Worm (Caenorhabditis elegans) whole organism, late embryonic: Measurements from ENCODE around the gene Y37D8A.6.

ENCODE experiments used
- C08G9.2 ChIP-seq: sonication (generic microtip); optimal IDR thresholded peaks from 2 replicates; lab custom pipeline; 2016; ENCODE audit warnings: mild to moderate bottlenecking, missing genetic modification characterization, moderate library complexity, missing compliant biosample characterization
- F13H6.1 ChIP-seq: sonication (generic microtip); optimal IDR thresholded peaks from 2 replicates; lab custom pipeline; 2016; ENCODE audit warnings: missing genetic modification characterization, missing compliant biosample characterization
- K09A11.1 ChIP-seq: sonication (generic microtip); optimal IDR thresholded peaks from 2 replicates; lab custom pipeline; 2017; ENCODE audit warnings: antibody characterized with exemption, mild to moderate bottlenecking, missing genetic modification characterization, missing compliant biosample characterization; ENCODE audit not compliant: insufficient read depth
- T23F11.4 ChIP-seq: fragments of 200-800 bp; sonication (Bioruptor generic); optimal IDR thresholded peaks from 2 replicates; lab custom pipeline; 2018; ENCODE audit warnings: mild to moderate bottlenecking, missing genetic modification characterization, missing compliant biosample characterization
- ahr-1 ChIP-seq: sonication (generic microtip); optimal IDR thresholded peaks from 2 replicates; lab custom pipeline; 2016; ENCODE audit warnings: missing genetic modification characterization, missing compliant biosample characterization
- ceh-2 ChIP-seq: sonication (generic microtip); optimal IDR thresholded peaks from 2 replicates; lab custom pipeline; 2016; ENCODE audit warnings: missing genotype, missing genetic modification characterization, missing compliant biosample characterization
- ceh-30 ChIP-seq: fragments of 150-350 bp; optimal IDR thresholded peaks from 2 replicates; lab custom pipeline; 2014; ENCODE audit warnings: missing biosample characterization, missing genetic modification characterization
- ceh-31 ChIP-seq: sonication (generic microtip); optimal IDR thresholded peaks from 2 replicates; lab custom pipeline; 2016; ENCODE audit warnings: missing genetic modification characterization, missing compliant biosample characterization
- ceh-34 ChIP-seq: sonication (generic microtip); optimal IDR thresholded peaks from 2 replicates; lab custom pipeline; 2016; ENCODE audit warnings: mild to moderate bottlenecking, missing genetic modification characterization, missing compliant biosample characterization
- ceh-45 ChIP-seq: fragments of 200-800 bp; sonication (Bioruptor generic); IDR thresholded peaks from 2 replicates; pipeline ENCODE4 v1.3.6; 2022; ENCODE audit warnings: missing genetic modification reagents, missing genetic modification characterization, missing compliant biosample characterization
- ceh-48 ChIP-seq: sonication (generic microtip); optimal IDR thresholded peaks from 2 replicates; lab custom pipeline; 2016; ENCODE audit warnings: missing genetic modification characterization, inconsistent platforms, missing compliant biosample characterization
- ceh-6 ChIP-seq: fragments of 200-800 bp; sonication (Bioruptor generic); optimal IDR thresholded peaks from 2 replicates; lab custom pipeline; 2018; ENCODE audit warnings: mild to moderate bottlenecking, missing genetic modification characterization, missing compliant biosample characterization
- ceh-9 ChIP-seq: sonication (generic microtip); optimal IDR thresholded peaks from 2 replicates; lab custom pipeline; 2016; ENCODE audit warnings: mild to moderate bottlenecking, missing genetic modification characterization, inconsistent platforms, missing compliant biosample characterization
- che-1 ChIP-seq: sonication (generic microtip); optimal IDR thresholded peaks from 2 replicates; lab custom pipeline; 2016; ENCODE audit warnings: mild to moderate bottlenecking, missing genetic modification characterization, missing compliant biosample characterization
- elt-2 ChIP-seq: sonication (generic microtip); optimal IDR thresholded peaks from 2 replicates; lab custom pipeline; 2016; ENCODE audit warnings: missing genetic modification reagents, missing genetic modification characterization, missing compliant biosample characterization
- elt-4 ChIP-seq: sonication (generic microtip); optimal IDR thresholded peaks from 2 replicates; lab custom pipeline; 2016; ENCODE audit warnings: missing genetic modification characterization, missing compliant biosample characterization
- eyg-1 ChIP-seq: sonication (generic microtip); optimal IDR thresholded peaks from 2 replicates; lab custom pipeline; 2016; ENCODE audit warnings: missing genotype, missing genetic modification characterization, missing compliant biosample characterization
- fax-1 ChIP-seq: sonication (generic microtip); optimal IDR thresholded peaks from 2 replicates; lab custom pipeline; 2016; ENCODE audit warnings: missing genotype, missing genetic modification characterization, missing compliant biosample characterization
- fkh-6 ChIP-seq: sonication (generic microtip); optimal IDR thresholded peaks from 2 replicates; lab custom pipeline; 2016; ENCODE audit warnings: missing genetic modification characterization, missing compliant biosample characterization
- gmeb-2 ChIP-seq: sonication (generic microtip); optimal IDR thresholded peaks from 2 replicates; lab custom pipeline; 2016; ENCODE audit warnings: missing genetic modification characterization, inconsistent platforms, missing compliant biosample characterization
- hlh-15 ChIP-seq: sonication (generic microtip); optimal IDR thresholded peaks from 2 replicates; lab custom pipeline; 2016; ENCODE audit warnings: missing genetic modification characterization, missing compliant biosample characterization
- hlh-30 ChIP-seq: sonication (generic microtip); optimal IDR thresholded peaks from 2 replicates; lab custom pipeline; 2017; ENCODE audit warnings: antibody characterized with exemption, missing genetic modification characterization, missing compliant biosample characterization; ENCODE audit not compliant: insufficient read depth
- hlh-8 ChIP-seq: sonication (generic microtip); optimal IDR thresholded peaks from 2 replicates; lab custom pipeline; 2016; ENCODE audit warnings: missing genotype, missing genetic modification characterization, missing compliant biosample characterization
- lim-6 ChIP-seq: sonication (generic microtip); optimal IDR thresholded peaks from 2 replicates; lab custom pipeline; 2016; ENCODE audit warnings: missing genetic modification characterization, missing compliant biosample characterization
- madf-2 ChIP-seq: sonication (generic microtip); optimal IDR thresholded peaks from 2 replicates; lab custom pipeline; 2017; ENCODE audit warnings: missing genetic modification characterization, missing compliant biosample characterization
- mec-3 ChIP-seq: sonication (generic microtip); optimal IDR thresholded peaks from 2 replicates; lab custom pipeline; 2016; ENCODE audit warnings: borderline replicate concordance, missing genetic modification characterization, missing compliant biosample characterization
- nfya-1 ChIP-seq: sonication (generic microtip); optimal IDR thresholded peaks from 2 replicates; lab custom pipeline; 2017; ENCODE audit warnings: missing genetic modification characterization, mild to moderate bottlenecking, missing compliant biosample characterization, antibody characterized with exemption, moderate library complexity
- nhr-11 ChIP-seq: fragments of 150-350 bp; optimal IDR thresholded peaks from 2 replicates; lab custom pipeline; 2014; ENCODE audit warnings: missing biosample characterization, missing genetic modification characterization
- pax-1 ChIP-seq: fragments of 150-350 bp; optimal IDR thresholded peaks from 2 replicates; lab custom pipeline; 2014; ENCODE audit warnings: missing biosample characterization, missing genetic modification characterization
- pha-2 ChIP-seq: sonication (generic microtip); optimal IDR thresholded peaks from 2 replicates; lab custom pipeline; 2017; ENCODE audit warnings: mild to moderate bottlenecking, missing genetic modification characterization, missing compliant biosample characterization
- pha-4 ChIP-seq: fragments of 150-350 bp; optimal IDR thresholded peaks from 2 replicates; lab custom pipeline; 2018; ENCODE audit warnings: missing biosample characterization, missing genetic modification reagents, missing genetic modification characterization
- rnt-1 ChIP-seq: sonication (generic microtip); optimal IDR thresholded peaks from 2 replicates; lab custom pipeline; 2016; ENCODE audit warnings: missing genetic modification characterization, missing compliant biosample characterization
- sdc-2 ChIP-seq: sonication (generic microtip); optimal IDR thresholded peaks from 2 replicates; lab custom pipeline; 2016; ENCODE audit warnings: missing genotype, missing genetic modification characterization, missing compliant biosample characterization
- sox-4 ChIP-seq: sonication (generic microtip); optimal IDR thresholded peaks from 2 replicates; lab custom pipeline; 2017; ENCODE audit warnings: mild to moderate bottlenecking, missing genetic modification characterization, inconsistent platforms, missing compliant biosample characterization
- syd-9 ChIP-seq: sonication (generic microtip); optimal IDR thresholded peaks from 2 replicates; lab custom pipeline; 2016; ENCODE audit warnings: mild to moderate bottlenecking, missing genetic modification characterization, moderate library complexity, missing compliant biosample characterization
- tbx-2 ChIP-seq: sonication (generic microtip); optimal IDR thresholded peaks from 2 replicates; lab custom pipeline; 2016; ENCODE audit warnings: missing genetic modification characterization, missing compliant biosample characterization
- ttx-3 ChIP-seq: sonication (generic microtip); optimal IDR thresholded peaks from 2 replicates; lab custom pipeline; 2016; ENCODE audit warnings: missing genetic modification reagents, missing genetic modification characterization, missing compliant biosample characterization
- unc-86 ChIP-seq: sonication (generic microtip); optimal IDR thresholded peaks from 2 replicates; lab custom pipeline; 2016; ENCODE audit warnings: missing genetic modification characterization, missing compliant biosample characterization

The Y37D8A.6 gene

ce11 chrIII:12874606-12875066, 4.5 kb upstream of the Y37D8A.6 start, which contains the start of the genes mrg-1 and spcs-2 (continued):
- no peak for TF ChIP-seq hlh-15 (tag; lab: Kevin White, UChicago)
- TF ChIP-seq ceh-48, result peak; percentile 50
- peak; percentile 50 for TF ChIP-seq ceh-30
- peak; percentile 78 for TF ChIP-seq ceh-2
- peak; percentile 91 for TF ChIP-seq K09A11.1 (tag; lab: Kevin White, UChicago)
- TF ChIP-seq hlh-8 (tag; lab: Kevin White, UChicago), result peak; percentile 21
- TF ChIP-seq tbx-2 (tag; lab: Kevin White, UChicago), result peak; percentile 87
- TF ChIP-seq fax-1 (tag; lab: Kevin White, UChicago), result peak; percentile 80
- TF ChIP-seq sox-4 (tag; lab: Kevin White, UChicago), result peak; percentile 69
- TF ChIP-seq ceh-34, result peak; percentile 88
- TF ChIP-seq mec-3, result no peak
- peak; percentile 59 for TF ChIP-seq che-1 (tag; lab: Kevin White, UChicago)
- peak; percentile 62 for TF ChIP-seq gmeb-2
- peak; percentile 47 for TF ChIP-seq fkh-6 (tag; lab: Kevin White, UChicago)
- peak; percentile 86 for TF ChIP-seq unc-86 (tag; lab: Kevin White, UChicago)
- peak; percentile 55 for TF ChIP-seq eyg-1
- TF ChIP-seq nfya-1 (tag; lab: Kevin White, UChicago), result peak; percentile 88
- TF ChIP-seq T23F11.4 (GFP tag; lab: Kevin White, UChicago), result peak; percentile 8
- peak; percentile 10 for TF ChIP-seq pax-1 (tag; lab: Kevin White, UChicago)

ce11 chrIII:12864648-12865047, 5.4 kb downstream of the Y37D8A.6 start, which contains the start of gene Y37D8A.8:
Gene Y37D8A.8 (plus strand): TSS chrIII:12864948.
- TF ChIP-seq elt-4 (tag; lab: Kevin White, UChicago) (no peak), ceh-31 (tag; lab: Kevin White, UChicago) (no peak), ttx-3 (tag; lab: Kevin White, UChicago) (no peak), ceh-6 (GFP tag; lab: Kevin White, UChicago) (no peak), ceh-9 (tag; lab: Kevin White, UChicago) (no peak), ahr-1 (tag; lab: Kevin White, UChicago) (no peak), rnt-1 (no peak), K09A11.1 (tag; lab: Kevin White, UChicago) (no peak), hlh-30 (no peak), gmeb-2 (no peak), nhr-11 (tag; lab: Kevin White, UChicago) (no peak), elt-2 (tag; lab: Kevin White, UChicago) (no peak), pha-4 (tag; lab: Kevin White, UChicago) (no peak), tbx-2 (tag; lab: Kevin White, UChicago) (no peak), C08G9.2 (tag; lab: Kevin White, UChicago) (no peak), ceh-48 (no peak), hlh-15 (tag; lab: Kevin White, UChicago) (no peak), sdc-2 (tag; lab: Kevin White, UChicago) (no peak)

- no peak for TF ChIP-seq che-1 (tag; lab: Kevin White, UChicago)
- TF ChIP-seq syd-9 (tag; lab: Kevin White, UChicago), result no peak
- TF ChIP-seq ceh-2, result no peak
- no peak for TF ChIP-seq C08G9.2 (tag; lab: Kevin White, UChicago)
- TF ChIP-seq madf-2, result no peak
- no peak for TF ChIP-seq pha-2
- TF ChIP-seq fax-1 (tag; lab: Kevin White, UChicago), result no peak
- no peak for TF ChIP-seq lim-6 (tag; lab: Kevin White, UChicago)
- no peak for TF ChIP-seq ceh-45 (GFP tag; lab: Robert Waterston, UW)
- TF ChIP-seq mec-3, result no peak
- no peak for TF ChIP-seq F13H6.1 (tag; lab: Kevin White, UChicago)
Observed at ce11 chrIII:12860119-12860518, 10.0 kb downstream of the Y37D8A.6 start.
